Fruit fly (Drosophila melanogaster): ENCODE measurements around the gene dUTPase.

dUTPase gene

DNA sequence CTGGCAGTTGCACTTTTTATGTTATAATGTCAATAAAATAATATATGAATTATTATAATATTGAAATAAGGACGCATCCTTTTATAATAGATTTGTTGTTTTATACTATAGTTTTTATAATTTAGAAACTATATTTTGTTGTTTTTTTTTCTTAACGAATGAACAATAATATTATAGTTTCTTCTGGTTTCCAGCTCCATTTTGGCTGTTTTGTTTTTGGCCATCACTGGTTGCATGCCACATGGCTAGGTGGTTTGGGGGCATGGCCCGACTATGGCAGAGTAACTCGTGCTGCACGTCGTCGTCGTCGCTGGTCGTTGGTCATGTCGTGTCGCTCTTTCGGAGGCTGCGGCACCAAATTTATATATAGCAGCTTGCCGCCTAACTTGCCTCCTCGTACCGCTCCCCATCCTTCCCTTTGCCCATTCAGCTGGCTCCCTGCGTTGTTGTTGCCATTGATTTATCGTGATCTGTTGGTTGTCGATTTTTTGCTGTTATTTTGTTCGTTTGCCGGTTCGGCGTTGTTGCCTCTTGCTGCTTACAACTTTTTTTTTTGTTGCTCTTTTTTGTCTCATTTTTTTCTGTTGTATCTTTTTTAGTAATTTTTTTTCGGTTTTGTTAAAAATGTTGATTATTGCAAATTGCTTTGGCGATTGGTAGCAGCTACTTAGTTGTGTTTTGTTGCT is 21.3 kb downstream of the dUTPase start:
- no peak for TF ChIP-seq CG17801 (GFP tag; optimal IDR thresholded peaks at IDR 0.05; ENCODE audit: partially characterized antibody)

DNA sequence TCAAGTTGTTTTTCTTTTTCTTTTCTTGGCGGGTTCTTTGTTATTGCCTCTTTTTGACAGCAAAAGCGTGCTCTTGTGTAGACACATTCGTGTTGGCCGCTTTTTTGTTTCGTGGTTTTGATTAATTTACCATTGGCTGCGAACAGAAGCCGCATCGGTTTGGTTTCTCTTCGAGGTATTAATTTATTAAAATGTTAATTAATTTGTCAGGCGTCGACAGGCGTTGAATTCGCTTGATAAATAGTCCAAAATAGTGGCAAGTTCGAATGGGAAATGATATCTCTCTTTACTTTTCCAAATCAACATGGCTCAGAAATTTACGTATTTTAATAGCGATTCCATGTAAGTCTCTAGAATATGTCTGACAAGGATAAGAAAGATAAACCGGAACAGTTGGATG is 23.4 kb downstream of the dUTPase start, which contains the start of gene CG18666:
Gene CG18666 (plus strand): TSS at position 301 of the 400 bp plus-strand sequence.
- peak; percentile 20 for TF ChIP-seq CG17801 (GFP tag; optimal IDR thresholded peaks at IDR 0.05; ENCODE audit: partially characterized antibody)

DNA sequence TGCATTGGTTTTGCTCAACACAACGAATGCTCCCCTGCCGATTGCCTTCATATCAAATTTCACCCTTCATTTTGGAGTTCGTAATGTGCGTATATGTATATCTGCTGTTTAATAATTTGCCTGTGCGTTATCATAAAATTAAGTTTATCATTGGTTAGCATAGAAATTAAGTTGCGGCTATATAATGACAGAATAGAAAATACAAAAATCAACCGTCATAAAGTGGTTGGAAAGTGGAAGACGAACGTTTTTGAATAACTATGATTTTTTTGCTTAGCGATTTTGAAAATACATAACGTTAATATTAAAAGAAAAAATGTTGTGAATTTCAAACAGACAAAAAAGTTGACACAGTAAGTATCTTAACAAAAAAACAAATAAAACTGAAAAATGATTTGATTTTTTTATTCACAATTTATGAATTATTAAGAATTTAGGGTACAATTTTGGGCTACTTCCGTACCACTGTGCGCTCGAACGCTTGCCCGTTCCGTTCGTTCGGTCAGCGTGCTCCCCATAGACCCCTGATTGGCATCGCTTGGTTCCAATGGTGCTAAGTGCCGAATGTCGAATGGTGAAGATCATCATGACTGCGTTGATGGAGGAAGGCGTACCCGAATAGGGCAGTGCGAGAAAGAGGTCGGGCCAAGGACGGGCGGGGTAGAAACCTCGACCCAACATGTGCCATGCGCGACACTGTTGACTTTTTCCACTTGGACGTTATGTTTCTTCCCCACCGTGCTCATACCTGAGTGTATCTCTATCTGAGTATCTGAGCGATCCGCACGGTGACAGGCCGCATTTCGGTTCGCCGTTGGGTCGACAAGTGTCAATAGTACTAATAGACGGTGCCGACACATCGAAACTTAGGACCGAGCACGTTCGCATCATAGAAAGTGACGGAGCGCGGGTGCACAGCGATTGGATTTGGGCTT is 26.7 kb downstream of the dUTPase start:
- TF ChIP-seq CG17801 (GFP tag; optimal IDR thresholded peaks at IDR 0.05; ENCODE audit: partially characterized antibody) = no peak

DNA sequence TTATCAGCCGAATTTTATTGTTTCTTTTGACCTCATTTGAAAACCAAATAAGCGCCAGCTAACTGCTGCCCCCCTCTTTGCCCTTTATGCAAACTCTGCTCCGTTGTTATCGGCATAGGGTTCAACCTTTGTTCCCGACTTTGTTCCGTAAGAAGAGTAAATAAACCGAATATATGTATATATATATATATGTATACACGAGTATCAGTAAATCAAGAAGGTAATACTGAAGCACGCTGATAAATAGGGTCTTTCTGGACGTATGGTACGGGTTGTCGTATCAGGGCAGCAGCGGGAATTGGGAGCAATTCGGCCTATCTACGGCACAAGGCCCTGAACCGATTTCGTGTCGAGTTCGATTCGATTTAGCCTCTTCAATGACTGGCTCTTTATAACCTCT is 27.8 kb downstream of the dUTPase start:
- TF ChIP-seq CG17801 (GFP tag; optimal IDR thresholded peaks at IDR 0.05; ENCODE audit: partially characterized antibody) = no peak

DNA sequence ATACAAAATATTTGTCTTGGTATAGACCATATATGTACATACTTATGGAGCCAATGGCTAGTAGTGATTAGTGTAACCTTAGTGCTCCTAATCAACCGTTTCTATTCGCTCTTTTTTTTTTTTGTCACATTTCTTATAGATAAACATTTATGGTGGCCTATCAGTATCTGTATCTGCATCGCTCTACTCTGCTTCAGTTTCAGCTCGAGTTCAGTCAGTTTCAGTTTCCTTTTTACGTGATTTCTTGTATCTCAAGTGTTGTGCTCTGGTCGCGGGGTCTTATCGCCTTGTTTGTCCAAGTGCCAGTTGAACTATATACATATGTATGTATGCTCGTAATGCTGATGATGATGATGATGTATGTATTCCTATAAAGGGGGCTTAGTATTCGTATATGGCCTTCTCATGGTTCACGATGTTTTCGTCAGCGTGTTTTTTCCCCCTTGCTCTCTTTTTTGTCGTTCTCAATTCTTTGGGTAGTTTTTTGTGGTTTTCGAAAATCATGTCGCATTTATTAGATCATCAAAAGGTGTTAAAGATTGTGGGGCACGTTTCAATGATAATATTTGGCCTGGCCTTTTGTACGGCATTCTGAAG is 28.5 kb downstream of the dUTPase start:
- no peak for TF ChIP-seq CG17801 (GFP tag; optimal IDR thresholded peaks at IDR 0.05; ENCODE audit: partially characterized antibody)

DNA sequence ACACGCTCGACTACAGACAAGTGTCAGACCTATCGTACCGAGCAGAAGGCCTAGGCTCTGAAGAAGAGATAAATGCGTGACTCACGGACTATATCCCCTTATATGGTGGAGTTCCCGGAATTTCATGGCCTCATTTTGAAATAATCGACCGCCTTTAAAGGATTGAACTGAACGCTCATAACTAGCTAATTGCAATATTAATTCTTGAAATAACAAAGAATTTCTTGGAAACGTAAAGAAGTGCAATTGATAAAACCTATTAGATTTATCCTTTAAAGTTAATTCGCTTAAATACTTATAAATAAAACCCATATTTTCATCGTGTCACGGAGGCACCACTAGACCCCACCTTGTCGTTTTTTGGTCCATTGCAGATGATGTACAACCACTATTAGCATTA is 30.0 kb downstream of the dUTPase start:
- no peak for TF ChIP-seq CG17801 (GFP tag; optimal IDR thresholded peaks at IDR 0.05; ENCODE audit: partially characterized antibody)

DNA sequence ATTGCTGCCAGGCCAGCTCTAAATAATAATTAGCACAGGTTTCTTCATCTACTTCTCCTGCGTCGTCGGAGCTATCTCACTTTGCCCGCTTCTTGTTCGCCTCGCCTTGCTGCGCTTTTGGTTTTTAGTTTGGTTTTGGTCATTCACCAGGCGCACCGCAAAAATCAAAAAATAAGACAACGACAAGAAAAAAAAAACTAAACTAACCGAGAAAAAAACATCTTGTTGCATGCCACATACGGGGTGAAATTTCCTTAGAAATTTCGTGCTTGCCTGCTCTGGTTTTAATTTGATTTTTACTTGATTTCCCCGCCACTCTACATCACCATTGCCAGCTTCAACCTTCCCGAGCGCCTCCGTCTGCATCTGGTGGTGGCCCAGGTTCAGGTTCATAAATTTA is 30.7 kb downstream of the dUTPase start:
- no peak for TF ChIP-seq CG17801 (GFP tag; optimal IDR thresholded peaks at IDR 0.05; ENCODE audit: partially characterized antibody)

DNA sequence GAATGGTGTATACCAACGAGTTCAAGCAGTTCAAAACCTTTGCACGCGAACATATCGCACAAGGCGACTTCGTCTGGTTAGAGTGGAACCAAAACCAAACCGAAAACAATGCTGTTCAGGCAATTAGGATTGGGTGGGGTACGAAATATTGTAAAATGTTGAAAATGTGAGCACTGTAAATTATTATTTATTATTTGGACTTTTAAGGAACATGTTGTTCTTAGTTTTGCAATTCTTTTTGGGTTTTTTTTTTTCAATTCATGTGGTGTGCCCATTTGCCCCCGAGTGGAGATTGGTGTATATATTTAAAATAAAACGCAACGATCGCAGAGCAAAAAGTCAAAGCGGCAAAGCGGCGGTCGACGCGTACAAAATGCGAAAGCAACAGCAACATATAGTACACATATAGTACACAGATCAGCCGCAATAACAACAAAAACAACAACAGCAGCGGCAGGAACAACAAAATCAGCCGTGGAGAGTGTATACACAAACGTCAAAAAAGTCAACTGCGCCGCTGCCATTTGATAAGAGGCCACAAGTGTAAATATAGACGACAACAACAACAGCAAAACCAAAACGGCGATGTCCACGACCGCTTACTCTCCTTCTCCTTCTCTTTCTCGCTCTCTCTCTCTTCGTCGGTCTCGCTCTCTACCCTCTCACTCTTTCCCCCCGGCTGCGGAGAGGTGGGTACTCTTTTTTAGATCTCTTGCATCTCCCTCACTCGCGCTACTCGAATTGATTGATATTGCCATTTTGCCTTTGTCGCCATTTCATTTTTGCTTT is 33.8 kb downstream of the dUTPase start:
- peak; percentile 20 for TF ChIP-seq CG17801 (GFP tag; optimal IDR thresholded peaks at IDR 0.05; ENCODE audit: partially characterized antibody)

DNA sequence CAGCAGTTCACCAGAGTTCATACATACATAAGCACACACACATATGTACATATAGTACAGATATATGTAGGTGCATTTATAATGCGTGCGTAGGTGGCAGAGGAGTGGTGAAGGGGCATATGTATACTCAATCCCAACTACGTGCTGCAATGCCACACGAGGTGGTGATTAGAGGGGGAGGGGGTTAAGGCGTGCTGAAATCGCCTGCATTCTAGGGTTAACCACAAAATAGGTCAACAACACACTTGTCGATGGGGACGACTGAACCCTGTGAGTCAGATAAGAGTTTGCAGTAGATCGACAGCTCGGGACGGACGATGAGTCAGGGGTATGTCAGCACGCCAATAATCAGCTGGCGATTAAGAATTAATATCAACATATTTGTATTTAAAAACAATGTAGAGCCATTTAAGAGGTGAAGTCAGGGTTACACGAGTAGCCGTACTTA is 34.4 kb downstream of the dUTPase start:
- TF ChIP-seq CG17801 (GFP tag; optimal IDR thresholded peaks at IDR 0.05; ENCODE audit: partially characterized antibody) = no peak

DNA sequence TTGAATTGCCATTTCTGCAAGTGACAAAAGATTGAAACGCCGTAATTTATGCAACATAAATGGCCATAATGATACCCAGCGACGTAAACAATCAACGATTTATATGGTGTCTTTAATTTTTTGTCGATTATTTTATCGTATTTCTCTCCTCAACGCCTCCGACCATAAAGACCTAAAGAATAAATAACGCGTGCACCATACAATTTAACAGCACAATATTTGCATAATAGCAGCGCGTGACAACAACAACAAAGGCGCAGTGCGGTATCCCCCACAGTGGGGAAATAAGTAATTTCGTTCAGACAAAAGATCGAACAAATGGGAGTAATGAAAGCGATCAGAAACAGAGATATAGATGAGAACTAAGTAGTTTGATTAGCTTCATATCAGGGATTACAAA is 34.9 kb downstream of the dUTPase start:
- no peak for TF ChIP-seq CG17801 (GFP tag; optimal IDR thresholded peaks at IDR 0.05; ENCODE audit: partially characterized antibody)

DNA sequence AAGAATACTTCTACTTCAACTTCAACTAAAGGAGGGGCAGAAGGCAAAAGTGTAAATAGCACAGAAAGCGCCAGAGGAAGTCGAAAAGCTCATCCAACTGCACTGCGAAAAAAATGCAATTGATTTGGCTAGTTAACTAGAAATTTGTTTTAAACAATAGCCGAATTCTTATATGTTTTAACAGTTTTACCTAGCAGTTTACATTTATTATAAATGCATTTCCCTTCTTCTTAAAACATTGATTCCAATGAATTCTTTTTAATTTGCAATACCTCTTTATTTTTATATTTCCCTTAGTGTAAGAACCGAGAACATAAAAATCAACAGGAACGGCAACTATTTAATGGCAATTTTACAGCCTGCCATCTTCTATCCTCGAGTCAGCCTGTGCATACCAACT is 37.2 kb downstream of the dUTPase start:
- no peak for TF ChIP-seq CG17801 (GFP tag; optimal IDR thresholded peaks at IDR 0.05; ENCODE audit: partially characterized antibody)

DNA sequence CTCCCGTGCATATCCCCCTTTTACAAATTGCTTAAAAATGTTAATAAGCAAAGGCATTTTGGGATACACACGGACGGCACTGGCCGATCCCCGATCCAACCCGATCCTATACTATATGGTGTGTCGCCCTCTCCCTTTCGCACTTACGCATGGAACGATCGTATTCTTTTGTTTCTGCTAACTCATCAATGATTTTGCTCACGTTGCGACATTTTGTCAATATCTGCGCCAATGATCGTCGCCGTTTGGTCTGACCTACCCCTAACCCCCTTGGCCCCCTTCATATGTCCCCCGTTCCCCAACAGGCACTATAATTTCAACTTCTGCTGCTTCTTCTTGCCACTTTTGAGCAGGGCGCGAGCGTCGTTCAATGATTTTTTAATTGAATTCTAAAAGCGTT is 38.6 kb downstream of the dUTPase start:
- no peak for TF ChIP-seq CG17801 (GFP tag; optimal IDR thresholded peaks at IDR 0.05; ENCODE audit: partially characterized antibody)

DNA sequence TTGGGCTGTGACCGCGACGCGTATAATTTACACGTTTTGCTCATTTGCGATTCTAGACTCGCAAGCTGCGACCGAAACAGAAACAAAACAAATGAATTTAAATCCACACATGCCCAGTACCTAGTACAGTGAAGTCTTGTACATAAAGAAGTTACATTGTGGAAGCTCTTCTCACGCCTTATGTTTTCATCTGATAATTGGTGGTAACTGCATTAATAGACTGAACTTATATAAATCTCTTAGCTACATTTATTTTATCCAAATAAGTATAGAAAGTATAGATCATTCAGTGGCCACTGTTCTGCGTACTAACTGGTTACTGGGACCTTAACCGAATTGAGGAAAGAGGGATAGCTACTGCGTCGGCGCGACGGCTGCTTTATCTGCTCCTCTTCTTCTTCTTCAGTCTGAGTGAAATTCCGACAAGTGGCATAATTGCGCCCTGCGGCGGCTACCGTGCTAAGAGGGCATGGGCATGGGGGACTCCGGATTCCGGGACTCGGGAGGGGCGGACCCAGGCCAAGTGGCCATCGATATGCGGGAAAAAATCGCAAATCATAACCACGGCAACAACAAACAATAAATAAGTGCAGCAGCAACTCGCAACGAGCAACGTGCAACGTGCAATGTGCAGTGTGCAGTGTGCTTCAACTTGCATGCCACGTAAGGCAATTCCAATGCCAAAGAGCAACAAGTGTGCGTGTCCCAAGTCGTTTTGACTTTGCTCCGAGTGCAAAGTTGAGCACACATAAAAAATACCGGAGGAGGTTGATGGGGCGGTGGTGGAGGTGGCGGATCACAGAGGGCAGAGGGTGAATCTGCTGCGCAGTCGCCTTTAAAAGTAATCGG is 40.8 kb downstream of the dUTPase start:
- TF ChIP-seq CG17801 (GFP tag; optimal IDR thresholded peaks at IDR 0.05; ENCODE audit: partially characterized antibody) = no peak

DNA sequence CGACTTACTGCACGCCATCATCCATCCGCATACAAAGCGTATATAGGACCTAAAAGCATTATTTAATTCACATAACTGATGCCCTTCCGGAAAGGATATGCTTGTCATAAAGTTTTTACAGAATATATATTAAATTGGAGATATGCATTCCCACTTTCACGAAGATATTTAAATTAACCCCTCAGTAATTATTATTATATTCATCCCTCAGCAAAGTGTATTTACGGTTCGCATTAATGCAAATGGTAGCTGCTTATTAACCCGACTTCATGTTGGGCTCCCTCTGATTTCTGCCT is 41.3 kb downstream of the dUTPase start:
- no peak for TF ChIP-seq CG17801 (GFP tag; optimal IDR thresholded peaks at IDR 0.05; ENCODE audit: partially characterized antibody)
